Worm (Caenorhabditis elegans): Measurements from ENCODE around the gene F09G8.5.

The F09G8.5 gene

ce11 chrIII:8250007-8250683, 4.6 kb upstream of the F09G8.5 start, which contains the start of gene knl-1 (continued):
- TF ChIP-seq aptf-2 (GFP tag; conservative IDR thresholded peaks at IDR 0.05): 0 out of 2 replicates have a peak, but pooled peaks have one; percentile 51
- TF ChIP-seq B0336.3 (GFP tag; IDR thresholded peaks at IDR 0.05): no peak
- no peak for TF ChIP-seq egl-44 (GFP tag; IDR thresholded peaks at IDR 0.05)
- TF ChIP-seq akir-1 (GFP tag; optimal IDR thresholded peaks at IDR 0.05): no peak
- no peak for TF ChIP-seq ztf-6 (GFP tag; IDR thresholded peaks at IDR 0.05)
- TF ChIP-seq gei-17 (GFP tag; optimal IDR thresholded peaks at IDR 0.05): no peak
- TF ChIP-seq nhr-80 (tag; optimal IDR thresholded peaks at IDR 0.05): peak; percentile 39
- TF ChIP-seq dox-1 (GFP tag; IDR thresholded peaks at IDR 0.05): peak; percentile 74
- TF ChIP-seq dpff-1 (tag; optimal IDR thresholded peaks at IDR 0.05): no peak
- peak; percentile 90 for TF ChIP-seq efl-1 (GFP tag; optimal IDR thresholded peaks at IDR 0.05)
- no peak for TF ChIP-seq tbx-9 (tag; optimal IDR thresholded peaks at IDR 0.05; ENCODE audit: borderline replicate concordance)
- peak; percentile 68 for TF ChIP-seq lin-54 (GFP tag; optimal IDR thresholded peaks at IDR 0.05)
- TF ChIP-seq unc-62 (GFP tag; optimal IDR thresholded peaks at IDR 0.05): no peak
- TF ChIP-seq B0035.1 (tag; optimal IDR thresholded peaks at IDR 0.05): no peak
- peak; percentile 68 for TF ChIP-seq unc-130 (GFP tag; optimal IDR thresholded peaks at IDR 0.05)
- peak; percentile 95 for TF ChIP-seq ceh-100 (GFP tag; IDR thresholded peaks at IDR 0.05)
- TF ChIP-seq bed-1 (GFP tag; IDR thresholded peaks at IDR 0.05): no peak
- TF ChIP-seq die-1 (tag; optimal IDR thresholded peaks at IDR 0.05): no peak

DNA sequence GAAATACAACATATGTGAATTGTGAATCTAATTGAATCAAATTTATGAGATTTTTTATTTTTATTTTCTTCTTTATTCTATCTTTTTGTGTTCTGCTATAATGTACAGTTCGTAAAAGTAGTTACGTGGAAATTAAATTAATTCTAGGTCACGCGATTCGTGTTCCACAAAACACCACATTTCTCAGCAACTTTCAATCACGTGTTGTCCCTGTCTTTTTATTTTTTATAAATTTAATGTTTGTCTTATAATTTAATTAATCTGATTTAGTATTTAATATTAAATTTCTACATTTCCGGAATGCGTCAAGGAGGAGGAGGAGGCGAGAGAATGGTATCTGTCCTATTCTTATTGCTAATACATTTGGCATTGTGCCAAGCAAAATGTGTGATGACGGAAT, 3.3 kb downstream of the F09G8.5 start, which contains the start of gene ncr-2:
TSS of gene ncr-2 (plus strand) at position 301 of the 400 bp plus-strand sequence.
- TF ChIP-seq ceh-79 (tag; optimal IDR thresholded peaks at IDR 0.05) (no peak), K12H6.12 (tag; optimal IDR thresholded peaks at IDR 0.05) (no peak)

DNA sequence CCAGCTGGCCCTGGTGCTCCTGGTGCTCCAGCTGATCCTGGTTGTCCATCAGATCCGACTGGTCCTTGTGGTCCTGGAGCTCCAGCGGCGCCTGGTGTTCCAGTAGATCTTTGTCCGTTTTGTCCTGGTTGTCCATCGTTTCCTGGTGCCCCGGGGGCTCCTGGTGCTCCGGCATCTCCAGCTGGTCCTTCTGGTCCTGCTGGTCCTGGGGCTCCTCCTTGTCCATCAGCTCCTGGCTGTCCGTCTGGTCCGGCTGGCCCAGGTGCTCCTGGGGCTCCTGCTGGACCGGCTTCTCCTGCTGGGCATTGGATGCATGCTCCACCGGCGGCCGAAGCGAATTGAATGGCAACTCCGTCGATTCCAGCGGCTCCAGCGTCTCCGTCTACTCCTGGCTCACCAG, 7.8 kb downstream of the F09G8.5 start:
- TF ChIP-seq egrh-3 (GFP tag; IDR thresholded peaks at IDR 0.05): peak; percentile 97
- no peak for TF ChIP-seq ceh-100 (GFP tag; IDR thresholded peaks at IDR 0.05)
- TF ChIP-seq nfyb-1 (GFP tag; IDR thresholded peaks at IDR 0.05): 0 out of 2 replicates have a peak, but pooled peaks have one; percentile 9
- TF ChIP-seq zfh-2 (GFP tag; conservative IDR thresholded peaks at IDR 0.05): peak; percentile 95
- TF ChIP-seq akir-1 (GFP tag; optimal IDR thresholded peaks at IDR 0.05): no peak
- peak; percentile 27; the same call in 1 of the 2 replicates for TF ChIP-seq mcd-1 (GFP tag; IDR thresholded peaks at IDR 0.05)
- TF ChIP-seq dox-1 (GFP tag; IDR thresholded peaks at IDR 0.05): 0 out of 2 replicates have a peak, but pooled peaks have one; percentile 23
- peak; percentile 44 for TF ChIP-seq F52B5.7 (tag; optimal IDR thresholded peaks at IDR 0.05)

DNA sequence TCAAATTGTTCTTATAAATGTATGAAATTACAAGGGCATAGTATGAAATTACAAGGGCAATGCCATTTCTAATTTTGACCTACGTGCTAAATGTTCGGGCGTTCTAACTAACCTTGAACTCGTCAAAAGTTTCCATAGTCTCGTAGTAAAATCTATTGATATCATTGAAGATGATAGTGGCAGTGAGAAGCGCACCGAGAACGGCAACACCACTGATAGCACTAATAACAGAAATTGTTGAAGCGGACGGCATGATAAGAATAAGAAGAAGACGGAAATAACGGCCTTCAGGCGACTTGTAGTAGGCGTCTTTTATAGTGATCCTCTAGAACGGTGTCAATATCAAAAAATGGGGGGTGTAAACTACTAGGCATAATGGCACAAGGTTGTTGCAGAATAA, 8.6 kb downstream of the F09G8.5 start, which contains the start of gene col-91:
TSS of gene col-91 (minus strand) at position 288 of the 400 bp plus-strand sequence.
- TF ChIP-seq mes-4 (tag; optimal IDR thresholded peaks at IDR 0.05) (no peak), ztf-25 (GFP tag; IDR thresholded peaks at IDR 0.05) (no peak), B0019.2 (GFP tag; conservative IDR thresholded peaks at IDR 0.05) (no peak), mxl-1 (tag; optimal IDR thresholded peaks at IDR 0.05) (no peak), unc-62 (GFP tag; optimal IDR thresholded peaks at IDR 0.05) (no peak), atf-7 (tag; optimal IDR thresholded peaks at IDR 0.05) (no peak), hmg-1.2 (GFP tag; IDR thresholded peaks at IDR 0.05) (no peak), C06A6.2 (GFP tag; conservative IDR thresholded peaks at IDR 0.05) (no peak), tlf-1 (GFP tag; optimal IDR thresholded peaks at IDR 0.05) (no peak)
